Worm (Caenorhabditis elegans) whole organism, L1 larva: ENCODE results near the gene nlp-56.

Source experiments
- C04F5.9 ChIP-seq: sonication (generic microtip); optimal IDR thresholded peaks from 2 replicates; lab custom pipeline; 2016; ENCODE audit warnings: missing genetic modification characterization, missing compliant biosample characterization
- C16A3.4 ChIP-seq: fragments of 150-350 bp; optimal IDR thresholded peaks from 2 replicates; lab custom pipeline; 2014; ENCODE audit warnings: missing biosample characterization, missing genetic modification characterization
- F16B12.6 ChIP-seq: fragments of 150-350 bp; optimal IDR thresholded peaks from 2 replicates; lab custom pipeline; 2014; ENCODE audit warnings: missing biosample characterization, missing genetic modification characterization
- aha-1 ChIP-seq: fragments of 150-350 bp; optimal IDR thresholded peaks from 2 replicates; lab custom pipeline; 2014; ENCODE audit warnings: missing biosample characterization, missing genetic modification characterization
- aly-2 ChIP-seq: fragments of 150-350 bp; optimal IDR thresholded peaks from 2 replicates; lab custom pipeline; 2014; ENCODE audit warnings: missing biosample characterization, missing genetic modification characterization
- blmp-1 ChIP-seq: fragments of 150-350 bp; optimal IDR thresholded peaks from 2 replicates; lab custom pipeline; 2014; ENCODE audit warnings: missing biosample characterization, missing genetic modification characterization
- ceh-8 ChIP-seq: fragments of 200-800 bp; sonication (Bioruptor generic); optimal IDR thresholded peaks from 2 replicates; lab custom pipeline; 2018; ENCODE audit warnings: mild to moderate bottlenecking, missing genetic modification characterization, moderate library complexity, missing compliant biosample characterization
- ceh-82 ChIP-seq, 3 experiments: fragments of 150-350 bp in 1 of 3; sonication (generic microtip) in 2 of 3; optimal IDR thresholded peaks; 2 replicates each; lab custom pipeline; 2014 to 2017; ENCODE audit warnings: missing biosample characterization in 3 of 3, missing genetic modification characterization in 3 of 3
- ceh-88 ChIP-seq: fragments of 200-800 bp; sonication (Bioruptor generic); IDR thresholded peaks from 2 replicates; pipeline ENCODE4 v1.3.6; 2022; ENCODE audit warnings: missing genetic modification characterization, missing compliant biosample characterization
- dsc-1 ChIP-seq: sonication (generic microtip); optimal IDR thresholded peaks from 2 replicates; lab custom pipeline; 2016; ENCODE audit warnings: mild to moderate bottlenecking, missing genetic modification characterization, missing compliant biosample characterization
- efl-1 ChIP-seq, 4 experiments: fragments of 150-350 bp; optimal IDR thresholded peaks in 3 of 4; peaks in 1 of 4; 1 replicate in 1 of 4; 2 replicates in 3 of 4; lab custom pipeline; 2014; ENCODE audit warnings: missing biosample characterization in 2 of 4, missing genetic modification characterization in 2 of 4, missing genetic modification reagents in 2 of 4
- efl-3 ChIP-seq: fragments of 200-800 bp; sonication (Bioruptor generic); optimal IDR thresholded peaks from 2 replicates; lab custom pipeline; 2018; ENCODE audit warnings: mild to moderate bottlenecking, missing genetic modification characterization, missing compliant biosample characterization
- egl-13 ChIP-seq: sonication (generic microtip); optimal IDR thresholded peaks from 2 replicates; lab custom pipeline; 2016; ENCODE audit warnings: missing genotype, missing genetic modification reagents, missing genetic modification characterization, missing compliant biosample characterization
- elt-2 ChIP-seq: sonication (generic microtip); optimal IDR thresholded peaks from 2 replicates; lab custom pipeline; 2016; ENCODE audit warnings: missing genetic modification characterization, mild to moderate bottlenecking, inconsistent platforms, missing compliant biosample characterization, missing genetic modification reagents
- fkh-4 ChIP-seq: sonication (generic microtip); optimal IDR thresholded peaks from 2 replicates; lab custom pipeline; 2016; ENCODE audit warnings: missing compliant biosample characterization, missing genetic modification characterization, borderline replicate concordance
- fos-1 ChIP-seq: fragments of 150-350 bp; optimal IDR thresholded peaks from 2 replicates; lab custom pipeline; 2014; ENCODE audit warnings: missing biosample characterization, missing genetic modification characterization
- grh-1 ChIP-seq: fragments of 200-800 bp; sonication (Bioruptor generic); IDR thresholded peaks from 2 replicates; pipeline ENCODE4 v1.3.6; 2022; ENCODE audit warnings: missing genetic modification reagents, missing genetic modification characterization, missing compliant biosample characterization
- hlh-17 ChIP-seq: fragments of 200-800 bp; sonication (Bioruptor generic); optimal IDR thresholded peaks from 2 replicates; lab custom pipeline; 2018; ENCODE audit warnings: missing genetic modification characterization, mild to moderate bottlenecking, missing compliant biosample characterization, moderate library complexity, borderline replicate concordance
- hpl-2 ChIP-seq: fragments of 150-350 bp; optimal IDR thresholded peaks from 2 replicates; lab custom pipeline; 2014; ENCODE audit warnings: missing biosample characterization, missing genetic modification reagents, missing genetic modification characterization
- isw-1 ChIP-seq: fragments of 200-800 bp; sonication (Bioruptor generic); IDR thresholded peaks from 2 replicates; pipeline ENCODE4 v1.3.6; 2022; ENCODE audit warnings: missing genetic modification characterization, missing compliant biosample characterization
- jun-1 ChIP-seq: fragments of 150-350 bp; optimal IDR thresholded peaks from 2 replicates; lab custom pipeline; 2014; ENCODE audit warnings: missing biosample characterization, missing genetic modification reagents, missing genetic modification characterization
- lin-13 ChIP-seq: fragments of 150-350 bp; optimal IDR thresholded peaks from 2 replicates; lab custom pipeline; 2014; ENCODE audit warnings: missing biosample characterization, missing genetic modification reagents, missing genetic modification characterization
- lin-14 ChIP-seq: fragments of 200-800 bp; sonication (Bioruptor generic); optimal IDR thresholded peaks from 2 replicates; lab custom pipeline; 2018; ENCODE audit warnings: mild to moderate bottlenecking, missing genetic modification characterization, moderate library complexity, missing compliant biosample characterization
- lin-35 ChIP-seq, 2 experiments: fragments of 150-350 bp; optimal IDR thresholded peaks; 2 replicates each; lab custom pipeline; 2014; ENCODE audit warnings: missing biosample characterization in 2 of 2, missing genetic modification characterization in 2 of 2, missing genetic modification reagents in 2 of 2
- lin-39 ChIP-seq: fragments of 150-350 bp; optimal IDR thresholded peaks from 2 replicates; lab custom pipeline; 2014; ENCODE audit warnings: missing biosample characterization, missing genetic modification reagents, missing genetic modification characterization
- lir-3 ChIP-seq: sonication (generic microtip); optimal IDR thresholded peaks from 2 replicates; lab custom pipeline; 2016; ENCODE audit warnings: mild to moderate bottlenecking, missing genetic modification characterization, moderate library complexity, missing compliant biosample characterization; ENCODE audit not compliant: poor library complexity
- lsy-2 ChIP-seq, 2 experiments: fragments of 150-350 bp; optimal IDR thresholded peaks; 2 replicates each; lab custom pipeline; 2014; ENCODE audit warnings: missing biosample characterization in 2 of 2, missing genetic modification characterization in 2 of 2
- mab-9 ChIP-seq: fragments of 200-800 bp; sonication (Bioruptor generic); IDR thresholded peaks from 2 replicates; pipeline ENCODE4 v1.3.6; 2022; ENCODE audit warnings: missing genetic modification reagents, missing genetic modification characterization, missing compliant biosample characterization
- mef-2 ChIP-seq: fragments of 150-350 bp; optimal IDR thresholded peaks from 2 replicates; lab custom pipeline; 2014; ENCODE audit warnings: missing biosample characterization, missing genetic modification characterization
- mep-1 ChIP-seq: fragments of 150-350 bp; optimal IDR thresholded peaks from 2 replicates; lab custom pipeline; 2014; ENCODE audit warnings: missing biosample characterization, missing genetic modification characterization
- nhr-11 ChIP-seq: fragments of 150-350 bp; optimal IDR thresholded peaks from 2 replicates; lab custom pipeline; 2014; ENCODE audit warnings: missing biosample characterization, missing genetic modification characterization
- nhr-12 ChIP-seq: sonication (generic microtip); optimal IDR thresholded peaks from 2 replicates; lab custom pipeline; 2017; ENCODE audit warnings: missing biosample characterization, missing genetic modification characterization
- nhr-237 ChIP-seq: fragments of 150-350 bp; optimal IDR thresholded peaks from 2 replicates; lab custom pipeline; 2014; ENCODE audit warnings: missing biosample characterization, missing genetic modification characterization
- nhr-28 ChIP-seq: fragments of 150-350 bp; optimal IDR thresholded peaks from 2 replicates; lab custom pipeline; 2014; ENCODE audit warnings: missing biosample characterization, missing genetic modification characterization
- nhr-47 ChIP-seq: sonication (generic microtip); optimal IDR thresholded peaks from 2 replicates; lab custom pipeline; 2016; ENCODE audit warnings: mild to moderate bottlenecking, missing genetic modification characterization, moderate library complexity, missing compliant biosample characterization
- nhr-71 ChIP-seq: sonication (generic microtip); optimal IDR thresholded peaks from 2 replicates; lab custom pipeline; 2016; ENCODE audit warnings: mild to moderate bottlenecking, missing genetic modification characterization, moderate library complexity, missing compliant biosample characterization
- nhr-76 ChIP-seq: sonication (generic microtip); optimal IDR thresholded peaks from 2 replicates; lab custom pipeline; 2017; ENCODE audit warnings: missing biosample characterization, missing genetic modification characterization
- nhr-84 ChIP-seq: sonication (generic microtip); optimal IDR thresholded peaks from 2 replicates; lab custom pipeline; 2017; ENCODE audit warnings: missing biosample characterization, missing genetic modification characterization
- nhr-85 ChIP-seq: sonication (generic microtip); peaks from one replicate; lab custom pipeline; 2016; ENCODE audit warnings: missing genetic modification characterization, inconsistent platforms, missing compliant biosample characterization
- nhr-90 ChIP-seq: sonication (generic microtip); optimal IDR thresholded peaks from 2 replicates; lab custom pipeline; 2016; ENCODE audit warnings: mild to moderate bottlenecking, missing genetic modification characterization, missing compliant biosample characterization; ENCODE audit not compliant: poor library complexity
- skn-1 ChIP-seq: fragments of 150-350 bp; optimal IDR thresholded peaks from 2 replicates; lab custom pipeline; 2014; ENCODE audit warnings: missing biosample characterization, missing genetic modification characterization
- snpc-4 ChIP-seq: fragments of 150-350 bp; optimal IDR thresholded peaks from 2 replicates; lab custom pipeline; 2014; ENCODE audit warnings: missing biosample characterization, missing genetic modification characterization
- snu-23 ChIP-seq: sonication (generic microtip); optimal IDR thresholded peaks from 2 replicates; lab custom pipeline; 2016; ENCODE audit warnings: missing genetic modification characterization, missing compliant biosample characterization
- sox-4 ChIP-seq: sonication (generic microtip); optimal IDR thresholded peaks from 2 replicates; lab custom pipeline; 2016; ENCODE audit warnings: missing genetic modification characterization, missing compliant biosample characterization
- sptf-1 ChIP-seq: fragments of 150-350 bp; optimal IDR thresholded peaks from 2 replicates; lab custom pipeline; 2014; ENCODE audit warnings: missing biosample characterization, missing genetic modification characterization
- sup-37 ChIP-seq: fragments of 200-800 bp; sonication (Bioruptor generic); optimal IDR thresholded peaks from 2 replicates; lab custom pipeline; 2018; ENCODE audit warnings: mild to moderate bottlenecking, missing genetic modification characterization, missing compliant biosample characterization
- tbx-2 ChIP-seq: sonication (generic microtip); optimal IDR thresholded peaks from 2 replicates; lab custom pipeline; 2016; ENCODE audit warnings: missing genetic modification characterization, missing compliant biosample characterization
- tlp-1 ChIP-seq: fragments of 150-350 bp; optimal IDR thresholded peaks from 2 replicates; lab custom pipeline; 2014; ENCODE audit warnings: missing biosample characterization, missing genetic modification characterization
- unc-130 ChIP-seq: fragments of 150-350 bp; optimal IDR thresholded peaks from 2 replicates; lab custom pipeline; 2017; ENCODE audit warnings: missing biosample characterization, missing genetic modification characterization, inconsistent platforms
- unc-30 ChIP-seq: sonication (generic microtip); optimal IDR thresholded peaks from 2 replicates; lab custom pipeline; 2017; ENCODE audit warnings: missing biosample characterization, missing genetic modification characterization
- unc-62 ChIP-seq: fragments of 150-350 bp; optimal IDR thresholded peaks from 2 replicates; lab custom pipeline; 2014; ENCODE audit warnings: missing biosample characterization, missing genetic modification reagents, missing genetic modification characterization
- xbp-1 ChIP-seq: sonication (generic microtip); optimal IDR thresholded peaks from 2 replicates; lab custom pipeline; 2016; ENCODE audit warnings: missing genetic modification characterization, missing compliant biosample characterization
- ztf-4 ChIP-seq: fragments of 150-350 bp; optimal IDR thresholded peaks from 2 replicates; lab custom pipeline; 2014; ENCODE audit warnings: missing biosample characterization, missing genetic modification characterization

Gene nlp-56

ce11 chrIV:14767693-14768251, 16.8 kb downstream of the nlp-56 start, which contains the start of the genes mrps-7 and Y57G11C.3 (continued):
- TF ChIP-seq egl-13 (peak; percentile 83), jun-1 (tag; lab: Kevin White, UChicago) (peak; percentile 87), unc-62 (no peak), efl-3 (no peak), aly-2 (tag; lab: Kevin White, UChicago) (peak; percentile 94), lsy-2 (tag; optimal IDR thresholded peaks at IDR 0.05; lab: Kevin White, UChicago) (peak; percentile 95 to 96), snpc-4 (tag; lab: Kevin White, UChicago) (peak; percentile 89), nhr-90 (tag; lab: Kevin White, UChicago) (peak; percentile 96), lin-35 (GFP tag; optimal IDR thresholded peaks at IDR 0.05; lab: Kevin White, UChicago) (peak; percentile 89 to 94), xbp-1 (peak; percentile 94), snu-23 (peak; percentile 97), nhr-85 (peak; percentile 96), isw-1 (peak; percentile 96), nhr-84 (tag; lab: Kevin White, UChicago) (no peak), grh-1 (GFP tag; lab: Robert Waterston, UW) (peak; percentile 88), nhr-71 (peak; percentile 97), elt-2 (tag; lab: Kevin White, UChicago) (peak; percentile 65), fkh-4 (peak; percentile 57), lin-14 (GFP tag; lab: Kevin White, UChicago) (peak; percentile 96), hlh-17 (no peak), fos-1 (tag; lab: Kevin White, UChicago) (peak; percentile 92), mep-1 (tag; lab: Kevin White, UChicago) (peak; percentile 90), ceh-82 (tag; optimal IDR thresholded peaks at IDR 0.05; lab: Kevin White, UChicago) (peak; percentile 95 to 98 (median 98)), sptf-1 (tag; lab: Kevin White, UChicago) (no peak), tbx-2 (peak; percentile 95), nhr-11 (tag; lab: Kevin White, UChicago) (peak; percentile 77), nhr-47 (tag; lab: Kevin White, UChicago) (peak; percentile 97), lin-13 (peak; percentile 95), unc-30 (tag; lab: Kevin White, UChicago) (no peak), nhr-28 (no peak), F16B12.6 (tag; lab: Kevin White, UChicago) (peak; percentile 60), nhr-76 (tag; lab: Kevin White, UChicago) (no peak), skn-1 (peak; percentile 93), ceh-8 (GFP tag; lab: Kevin White, UChicago) (peak; percentile 88), unc-130 (peak; percentile 93), ceh-88 (GFP tag; lab: Robert Waterston, UW) (peak; percentile 83), sup-37 (GFP tag; lab: Kevin White, UChicago) (peak; percentile 78), dsc-1 (tag; lab: Kevin White, UChicago) (peak; percentile 93), sox-4 (tag; lab: Kevin White, UChicago) (peak; percentile 71), mef-2 (tag; lab: Kevin White, UChicago) (peak; percentile 82), tlp-1 (no peak), ztf-4 (peak; percentile 70), C16A3.4 (tag; lab: Kevin White, UChicago) (peak; percentile 97), hpl-2 (GFP tag; lab: Kevin White, UChicago) (peak; percentile 94), C04F5.9 (tag; lab: Kevin White, UChicago) (peak; percentile 76), aha-1 (tag; lab: Kevin White, UChicago) (peak; percentile 71), lin-39 (tag; lab: Kevin White, UChicago) (peak; percentile 89), blmp-1 (tag; lab: Kevin White, UChicago) (peak; percentile 71), lir-3 (peak; percentile 71), mab-9 (GFP tag; lab: Robert Waterston, UW) (peak; percentile 82), efl-1 (optimal IDR thresholded peaks at IDR 0.05; lab: Kevin White, UChicago) (peak; percentile 91 to 95), efl-1 (GFP tag; optimal IDR thresholded peaks at IDR 0.05 in 1 of 2; lab: Kevin White, UChicago) (peak; percentile 84 to 99), nhr-237 (tag; lab: Kevin White, UChicago) (peak; percentile 91), nhr-12 (tag; lab: Kevin White, UChicago) (peak; percentile 33)
